Worm (Caenorhabditis elegans): ENCODE results near the gene F41B5.1.

DNA sequence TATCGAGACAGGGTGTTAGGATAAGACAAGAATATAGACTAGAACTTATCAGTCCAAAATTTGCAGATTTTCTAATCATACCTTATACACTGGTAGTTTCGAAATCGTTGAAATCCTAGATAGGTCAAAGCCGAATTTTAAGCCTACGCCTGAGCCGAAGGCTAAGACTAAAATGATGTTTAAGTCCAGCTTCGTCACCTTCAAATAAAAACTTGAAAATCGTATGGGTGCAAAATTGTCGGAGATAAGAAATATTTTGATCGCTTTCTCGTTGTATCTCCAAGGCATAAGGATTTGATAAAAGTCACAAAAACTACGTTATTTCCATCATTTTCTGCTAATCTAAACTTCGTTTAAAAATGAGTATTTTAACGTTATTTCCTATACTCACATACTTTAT is 5.3 kb downstream of the F41B5.1 start, which contains the start of gene F41B5.12:
- TF ChIP-seq hlh-6 (tag; optimal IDR thresholded peaks at IDR 0.05) = no peak
- no peak for TF ChIP-seq pros-1 (tag; optimal IDR thresholded peaks at IDR 0.05)
- TF ChIP-seq unc-3 (GFP tag; conservative IDR thresholded peaks at IDR 0.05) = no peak
- TF ChIP-seq unc-3 (tag; optimal IDR thresholded peaks at IDR 0.05) = no peak
